Fruit fly (Drosophila melanogaster): ENCODE results near the gene CG2865.

Gene CG2865

DNA sequence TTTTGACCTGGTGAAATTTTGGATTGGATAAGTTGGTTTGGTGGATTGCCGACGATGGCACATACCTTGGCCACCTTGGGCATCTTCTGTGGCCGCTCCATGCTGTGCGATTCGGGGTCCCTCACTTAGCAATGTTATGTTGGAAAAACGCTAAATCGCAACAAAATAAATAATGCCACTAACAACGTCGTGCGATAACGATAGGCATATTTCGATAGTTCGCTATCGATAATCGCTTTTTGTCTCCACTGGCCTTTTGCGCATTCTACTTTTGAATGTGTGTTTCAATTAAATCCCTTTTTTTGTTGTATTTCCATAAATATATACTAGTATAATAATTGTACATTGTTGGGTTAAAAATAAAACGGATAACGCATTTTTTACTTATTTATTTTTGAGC is 43.4 kb downstream of the CG2865 start, which contains the start of gene crn:
Gene crn, minus strand, starts transcription at position 221 of the 400 bp plus-strand sequence.
- no peak for TF ChIP-seq Hnf4 (GFP tag; optimal IDR thresholded peaks at IDR 0.05)
- no peak for TF ChIP-seq psq (GFP tag; optimal IDR thresholded peaks at IDR 0.05)
- TF ChIP-seq Myc (optimal IDR thresholded peaks at IDR 0.05), result no peak
- no peak for TF ChIP-seq usp (GFP tag; optimal IDR thresholded peaks at IDR 0.05)
- TF ChIP-seq Vsx2 (GFP tag; optimal IDR thresholded peaks at IDR 0.05; ENCODE audit: partially characterized antibody), result no peak
- no peak for TF ChIP-seq Mio (GFP tag; optimal IDR thresholded peaks at IDR 0.05)
- no peak for TF ChIP-seq woc (GFP tag; optimal IDR thresholded peaks at IDR 0.05)
- TF ChIP-seq foxo (GFP tag; optimal IDR thresholded peaks at IDR 0.05), result no peak
- TF ChIP-seq Sp1 (GFP tag; optimal IDR thresholded peaks at IDR 0.05), result no peak
- no peak for TF ChIP-seq jim (GFP tag; optimal IDR thresholded peaks at IDR 0.05)
- no peak for TF ChIP-seq brk (GFP tag; optimal IDR thresholded peaks at IDR 0.05)
- TF ChIP-seq dmrt93B (GFP tag; optimal IDR thresholded peaks at IDR 0.05), result no peak
- no peak for TF ChIP-seq sage (GFP tag; optimal IDR thresholded peaks at IDR 0.05)
- TF ChIP-seq CG32264 (GFP tag; optimal IDR thresholded peaks at IDR 0.05), result no peak
- TF ChIP-seq tai (GFP tag; optimal IDR thresholded peaks at IDR 0.05), result no peak
- no peak for TF ChIP-seq sv (GFP tag; optimal IDR thresholded peaks at IDR 0.05)
- no peak for TF ChIP-seq Jra (GFP tag; optimal IDR thresholded peaks at IDR 0.05)
- TF ChIP-seq rgr (GFP tag; optimal IDR thresholded peaks at IDR 0.05), result no peak

DNA sequence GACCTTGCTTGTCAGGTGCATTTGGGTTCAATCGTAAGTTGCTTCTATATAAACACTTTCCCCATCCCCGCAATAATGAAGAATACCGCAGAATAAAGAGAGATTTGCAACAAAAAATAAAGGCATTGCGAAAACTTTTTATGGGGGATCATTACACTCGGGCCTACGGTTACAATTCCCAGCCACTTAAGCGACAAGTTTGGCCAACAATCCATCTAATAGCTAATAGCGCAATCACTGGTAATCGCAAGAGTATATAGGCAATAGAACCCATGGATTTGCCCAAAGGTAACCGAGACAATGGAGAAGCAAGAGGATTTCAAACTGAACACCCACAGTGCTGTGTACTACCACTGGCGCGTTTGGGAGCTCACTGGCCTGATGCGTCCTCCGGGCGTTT is 47.3 kb downstream of the CG2865 start, which contains the start of gene Or2a:
Gene Or2a, plus strand, starts transcription at position 301 of the 400 bp plus-strand sequence.
- no peak for TF ChIP-seq Abd-B (GFP tag; optimal IDR thresholded peaks at IDR 0.05)
- TF ChIP-seq br (GFP tag; optimal IDR thresholded peaks at IDR 0.05), result no peak
- no peak for TF ChIP-seq woc (GFP tag; optimal IDR thresholded peaks at IDR 0.05)
- no peak for TF ChIP-seq brk (GFP tag; optimal IDR thresholded peaks at IDR 0.05)
- no peak for TF ChIP-seq Sp1 (GFP tag; optimal IDR thresholded peaks at IDR 0.05)
- TF ChIP-seq psq (GFP tag; optimal IDR thresholded peaks at IDR 0.05), result no peak
- no peak for TF ChIP-seq sage (GFP tag; optimal IDR thresholded peaks at IDR 0.05)
- TF ChIP-seq jim (GFP tag; optimal IDR thresholded peaks at IDR 0.05), result no peak
- no peak for TF ChIP-seq Mio (GFP tag; optimal IDR thresholded peaks at IDR 0.05)
- TF ChIP-seq dmrt93B (GFP tag; optimal IDR thresholded peaks at IDR 0.05), result no peak
- TF ChIP-seq rgr (GFP tag; optimal IDR thresholded peaks at IDR 0.05), result no peak
- no peak for TF ChIP-seq Myc (optimal IDR thresholded peaks at IDR 0.05)

DNA sequence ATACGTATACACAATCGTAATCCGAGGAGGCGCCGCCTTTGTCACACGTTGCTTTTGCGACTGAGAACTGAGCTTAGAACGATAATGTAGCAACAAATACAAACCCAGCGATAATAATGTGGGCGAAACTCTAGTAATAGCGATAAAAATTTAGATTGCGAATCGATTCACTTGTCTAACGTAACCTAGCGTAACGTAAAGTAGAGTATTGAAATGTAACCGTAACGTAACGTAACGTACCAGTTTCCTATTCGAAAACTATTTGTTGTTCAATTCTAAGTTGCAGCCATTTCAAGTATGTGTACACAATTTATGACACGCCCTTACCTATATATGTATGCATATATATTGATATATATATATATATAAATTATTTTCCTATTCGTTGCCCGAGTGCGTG is 48.5 kb downstream of the CG2865 start:
- no peak for TF ChIP-seq Myc (optimal IDR thresholded peaks at IDR 0.05)
- TF ChIP-seq jim (GFP tag; optimal IDR thresholded peaks at IDR 0.05), result no peak
- TF ChIP-seq GATAd (GFP tag; optimal IDR thresholded peaks at IDR 0.05), result no peak
- TF ChIP-seq Sp1 (GFP tag; optimal IDR thresholded peaks at IDR 0.05), result no peak
- no peak for TF ChIP-seq rgr (GFP tag; optimal IDR thresholded peaks at IDR 0.05)
- no peak for TF ChIP-seq CrebA (GFP tag; optimal IDR thresholded peaks at IDR 0.05; ENCODE audit: borderline replicate concordance)
- TF ChIP-seq tai (GFP tag; optimal IDR thresholded peaks at IDR 0.05), result no peak
- no peak for TF ChIP-seq psq (GFP tag; optimal IDR thresholded peaks at IDR 0.05)
- TF ChIP-seq ey (GFP tag; optimal IDR thresholded peaks at IDR 0.05), result no peak
- TF ChIP-seq dmrt93B (GFP tag; optimal IDR thresholded peaks at IDR 0.05), result no peak
- no peak for TF ChIP-seq Dif (GFP tag; optimal IDR thresholded peaks at IDR 0.05; ENCODE audit: partially characterized antibody)
- no peak for TF ChIP-seq lola (GFP tag; optimal IDR thresholded peaks at IDR 0.05)
- TF ChIP-seq usp (GFP tag; optimal IDR thresholded peaks at IDR 0.05), result no peak
- TF ChIP-seq brk (GFP tag; optimal IDR thresholded peaks at IDR 0.05), result no peak

DNA sequence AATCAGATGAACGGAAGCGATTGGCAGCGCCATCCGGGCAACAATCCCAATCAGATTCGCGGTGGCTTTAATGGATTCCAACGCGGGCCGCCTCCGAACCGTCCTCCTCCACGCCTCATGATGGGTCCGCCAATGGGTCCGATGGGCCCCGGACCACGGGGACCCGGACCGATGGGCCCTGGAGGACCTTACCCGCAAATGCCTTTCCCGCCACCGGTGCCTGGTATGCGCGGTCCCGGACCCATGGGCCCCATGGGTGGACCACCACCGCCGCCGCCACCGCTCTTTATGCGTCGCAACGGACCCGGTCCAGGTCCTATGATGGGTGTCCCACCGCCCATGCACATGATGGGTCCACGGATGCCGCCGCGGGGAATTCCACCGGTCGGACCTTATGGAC is 50.3 kb downstream of the CG2865 start:
- no peak for TF ChIP-seq Dif (GFP tag; optimal IDR thresholded peaks at IDR 0.05; ENCODE audit: partially characterized antibody)
- no peak for TF ChIP-seq sv (GFP tag; optimal IDR thresholded peaks at IDR 0.05)
- TF ChIP-seq Dfd (GFP tag; optimal IDR thresholded peaks at IDR 0.05), result peak; percentile 99

DNA sequence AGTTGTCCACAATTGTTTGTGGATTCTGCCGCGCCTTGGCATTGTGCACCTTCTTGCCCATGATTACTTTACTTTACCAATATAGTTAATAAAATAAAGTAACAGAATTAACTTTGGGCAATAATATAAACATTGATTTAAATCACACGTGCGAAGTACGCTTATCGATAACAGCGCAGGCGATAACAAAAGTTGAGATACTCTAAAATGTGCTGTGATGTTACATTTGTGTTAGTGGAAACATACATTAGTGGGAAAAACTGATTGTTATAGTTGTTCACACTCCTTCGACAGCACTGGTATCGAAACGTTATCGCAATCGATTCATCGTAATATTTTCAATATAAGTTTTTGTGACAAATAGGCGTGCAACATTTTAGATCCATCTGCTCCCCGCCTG is 51.4 kb downstream of the CG2865 start, which contains the start of gene kz:
Gene kz, minus strand, starts transcription at position 194 of the 400 bp plus-strand sequence.
- no peak for TF ChIP-seq sv (GFP tag; optimal IDR thresholded peaks at IDR 0.05)
- peak; percentile 61 for TF ChIP-seq Myc (optimal IDR thresholded peaks at IDR 0.05)

Data from whole organism, wandering third instar larva.